Worm (Caenorhabditis elegans) whole organism, late embryonic: ENCODE results near the gene T13H5.8.
A peak's percentile ranks its signal among the peaks of the same experiment; 100 is the strongest.

Experiments used
- C08G9.2 ChIP-seq: sonication (generic microtip); optimal IDR thresholded peaks from 2 replicates; lab custom pipeline; 2016; ENCODE audit warnings: mild to moderate bottlenecking, missing genetic modification characterization, moderate library complexity, missing compliant biosample characterization
- C38D4.7 ChIP-seq: fragments of 200-800 bp; sonication (Bioruptor generic); optimal IDR thresholded peaks from 2 replicates; lab custom pipeline; 2018; ENCODE audit warnings: mild to moderate bottlenecking, missing genetic modification characterization, moderate library complexity, missing compliant biosample characterization
- K09A11.1 ChIP-seq: sonication (generic microtip); optimal IDR thresholded peaks from 2 replicates; lab custom pipeline; 2017; ENCODE audit warnings: antibody characterized with exemption, mild to moderate bottlenecking, missing genetic modification characterization, missing compliant biosample characterization; ENCODE audit not compliant: insufficient read depth
- T23F11.4 ChIP-seq: fragments of 200-800 bp; sonication (Bioruptor generic); optimal IDR thresholded peaks from 2 replicates; lab custom pipeline; 2018; ENCODE audit warnings: mild to moderate bottlenecking, missing genetic modification characterization, missing compliant biosample characterization
- ama-1 ChIP-seq: fragments of 150-350 bp; optimal IDR thresholded peaks from 2 replicates; lab custom pipeline; 2014
- ceh-14 ChIP-seq: sonication (generic microtip); optimal IDR thresholded peaks from 2 replicates; lab custom pipeline; 2016; ENCODE audit warnings: missing genotype, missing genetic modification characterization, missing compliant biosample characterization
- ceh-18 ChIP-seq: sonication (generic microtip); optimal IDR thresholded peaks from 2 replicates; lab custom pipeline; 2016; ENCODE audit warnings: missing genetic modification characterization, missing compliant biosample characterization
- ceh-19 ChIP-seq: fragments of 200-800 bp; sonication (Bioruptor generic); optimal IDR thresholded peaks from 2 replicates; lab custom pipeline; 2018; ENCODE audit warnings: mild to moderate bottlenecking, missing genetic modification characterization, missing compliant biosample characterization
- ceh-22 ChIP-seq: sonication (generic microtip); optimal IDR thresholded peaks from 2 replicates; lab custom pipeline; 2017; ENCODE audit warnings: missing biosample characterization, missing genetic modification characterization
- ceh-24 ChIP-seq: sonication (generic microtip); optimal IDR thresholded peaks from 2 replicates; lab custom pipeline; 2016; ENCODE audit warnings: mild to moderate bottlenecking, missing genetic modification characterization, missing compliant biosample characterization
- ceh-31 ChIP-seq: sonication (generic microtip); optimal IDR thresholded peaks from 2 replicates; lab custom pipeline; 2016; ENCODE audit warnings: missing genetic modification characterization, missing compliant biosample characterization
- ceh-34 ChIP-seq: sonication (generic microtip); optimal IDR thresholded peaks from 2 replicates; lab custom pipeline; 2016; ENCODE audit warnings: mild to moderate bottlenecking, missing genetic modification characterization, missing compliant biosample characterization
- ceh-48 ChIP-seq: sonication (generic microtip); optimal IDR thresholded peaks from 2 replicates; lab custom pipeline; 2016; ENCODE audit warnings: missing genetic modification characterization, inconsistent platforms, missing compliant biosample characterization
- che-1 ChIP-seq: sonication (generic microtip); optimal IDR thresholded peaks from 2 replicates; lab custom pipeline; 2016; ENCODE audit warnings: mild to moderate bottlenecking, missing genetic modification characterization, missing compliant biosample characterization
- dmd-4 ChIP-seq: sonication (generic microtip); optimal IDR thresholded peaks from 2 replicates; lab custom pipeline; 2016; ENCODE audit warnings: borderline replicate concordance, missing genetic modification characterization, missing compliant biosample characterization
- dve-1 ChIP-seq: sonication (generic microtip); optimal IDR thresholded peaks from 2 replicates; lab custom pipeline; 2017; ENCODE audit warnings: antibody characterized with exemption, mild to moderate bottlenecking, missing genetic modification characterization, missing compliant biosample characterization
- elt-2 ChIP-seq: sonication (generic microtip); optimal IDR thresholded peaks from 2 replicates; lab custom pipeline; 2016; ENCODE audit warnings: missing genetic modification reagents, missing genetic modification characterization, missing compliant biosample characterization
- elt-4 ChIP-seq: sonication (generic microtip); optimal IDR thresholded peaks from 2 replicates; lab custom pipeline; 2016; ENCODE audit warnings: missing genetic modification characterization, missing compliant biosample characterization
- fax-1 ChIP-seq: sonication (generic microtip); optimal IDR thresholded peaks from 2 replicates; lab custom pipeline; 2016; ENCODE audit warnings: missing genotype, missing genetic modification characterization, missing compliant biosample characterization
- fkh-10 ChIP-seq: fragments of 150-350 bp; optimal IDR thresholded peaks from 2 replicates; lab custom pipeline; 2014; ENCODE audit warnings: missing biosample characterization, missing genetic modification reagents, missing genetic modification characterization
- gmeb-2 ChIP-seq: sonication (generic microtip); optimal IDR thresholded peaks from 2 replicates; lab custom pipeline; 2016; ENCODE audit warnings: missing genetic modification characterization, inconsistent platforms, missing compliant biosample characterization
- hlh-13 ChIP-seq: fragments of 200-800 bp; sonication (Bioruptor generic); optimal IDR thresholded peaks from 2 replicates; lab custom pipeline; 2018; ENCODE audit warnings: mild to moderate bottlenecking, missing genetic modification characterization, missing compliant biosample characterization
- hlh-30 ChIP-seq: sonication (generic microtip); optimal IDR thresholded peaks from 2 replicates; lab custom pipeline; 2017; ENCODE audit warnings: antibody characterized with exemption, missing genetic modification characterization, missing compliant biosample characterization; ENCODE audit not compliant: insufficient read depth
- hlh-6 ChIP-seq: sonication (generic microtip); optimal IDR thresholded peaks from 2 replicates; lab custom pipeline; 2016; ENCODE audit warnings: missing genotype, missing genetic modification characterization, missing compliant biosample characterization
- hlh-8 ChIP-seq: sonication (generic microtip); optimal IDR thresholded peaks from 2 replicates; lab custom pipeline; 2016; ENCODE audit warnings: missing genotype, missing genetic modification characterization, missing compliant biosample characterization
- lim-6 ChIP-seq: sonication (generic microtip); optimal IDR thresholded peaks from 2 replicates; lab custom pipeline; 2016; ENCODE audit warnings: missing genetic modification characterization, missing compliant biosample characterization
- madf-2 ChIP-seq: sonication (generic microtip); optimal IDR thresholded peaks from 2 replicates; lab custom pipeline; 2017; ENCODE audit warnings: missing genetic modification characterization, missing compliant biosample characterization
- nfya-1 ChIP-seq: sonication (generic microtip); optimal IDR thresholded peaks from 2 replicates; lab custom pipeline; 2017; ENCODE audit warnings: missing genetic modification characterization, mild to moderate bottlenecking, missing compliant biosample characterization, antibody characterized with exemption, moderate library complexity
- odd-2 ChIP-seq: sonication (generic microtip); optimal IDR thresholded peaks from 2 replicates; lab custom pipeline; 2017; ENCODE audit warnings: antibody characterized with exemption, mild to moderate bottlenecking, missing genetic modification characterization, missing compliant biosample characterization
- pag-3 ChIP-seq: sonication (generic microtip); optimal IDR thresholded peaks from 2 replicates; lab custom pipeline; 2016; ENCODE audit warnings: missing compliant biosample characterization, missing genetic modification characterization, borderline replicate concordance
- pax-1 ChIP-seq: fragments of 150-350 bp; optimal IDR thresholded peaks from 2 replicates; lab custom pipeline; 2014; ENCODE audit warnings: missing biosample characterization, missing genetic modification characterization
- pha-2 ChIP-seq: sonication (generic microtip); optimal IDR thresholded peaks from 2 replicates; lab custom pipeline; 2017; ENCODE audit warnings: mild to moderate bottlenecking, missing genetic modification characterization, missing compliant biosample characterization
- pha-4 ChIP-seq: fragments of 150-350 bp; optimal IDR thresholded peaks from 2 replicates; lab custom pipeline; 2018; ENCODE audit warnings: missing biosample characterization, missing genetic modification reagents, missing genetic modification characterization
- pqm-1 ChIP-seq: sonication (generic microtip); optimal IDR thresholded peaks from 2 replicates; lab custom pipeline; 2016; ENCODE audit warnings: missing genetic modification characterization, missing compliant biosample characterization
- ref-2 ChIP-seq: sonication (generic microtip); optimal IDR thresholded peaks from 2 replicates; lab custom pipeline; 2016; ENCODE audit warnings: missing genetic modification characterization, missing compliant biosample characterization
- sdc-2 ChIP-seq: sonication (generic microtip); optimal IDR thresholded peaks from 2 replicates; lab custom pipeline; 2016; ENCODE audit warnings: missing genotype, missing genetic modification characterization, missing compliant biosample characterization
- sox-2 ChIP-seq: fragments of 200-800 bp; sonication (Bioruptor generic); IDR thresholded peaks from 2 replicates; pipeline ENCODE4 v1.3.6; 2022; ENCODE audit warnings: missing genetic modification reagents, missing genetic modification characterization, missing compliant biosample characterization
- sox-4 ChIP-seq: sonication (generic microtip); optimal IDR thresholded peaks from 2 replicates; lab custom pipeline; 2017; ENCODE audit warnings: mild to moderate bottlenecking, missing genetic modification characterization, inconsistent platforms, missing compliant biosample characterization
- tbx-2 ChIP-seq: sonication (generic microtip); optimal IDR thresholded peaks from 2 replicates; lab custom pipeline; 2016; ENCODE audit warnings: missing genetic modification characterization, missing compliant biosample characterization
- tbx-7 ChIP-seq: sonication (generic microtip); optimal IDR thresholded peaks from 2 replicates; lab custom pipeline; 2016; ENCODE audit warnings: missing genotype, missing genetic modification characterization, missing compliant biosample characterization
- ttx-3 ChIP-seq: sonication (generic microtip); optimal IDR thresholded peaks from 2 replicates; lab custom pipeline; 2016; ENCODE audit warnings: missing genetic modification reagents, missing genetic modification characterization, missing compliant biosample characterization
- unc-86 ChIP-seq: sonication (generic microtip); optimal IDR thresholded peaks from 2 replicates; lab custom pipeline; 2016; ENCODE audit warnings: missing genetic modification characterization, missing compliant biosample characterization
- zip-5 ChIP-seq: sonication (generic microtip); optimal IDR thresholded peaks from 2 replicates; lab custom pipeline; 2016; ENCODE audit warnings: missing genetic modification characterization, missing compliant biosample characterization
- ztf-16 ChIP-seq: sonication (generic microtip); optimal IDR thresholded peaks from 2 replicates; lab custom pipeline; 2017; ENCODE audit warnings: missing genetic modification characterization, missing compliant biosample characterization

Gene T13H5.8

DNA sequence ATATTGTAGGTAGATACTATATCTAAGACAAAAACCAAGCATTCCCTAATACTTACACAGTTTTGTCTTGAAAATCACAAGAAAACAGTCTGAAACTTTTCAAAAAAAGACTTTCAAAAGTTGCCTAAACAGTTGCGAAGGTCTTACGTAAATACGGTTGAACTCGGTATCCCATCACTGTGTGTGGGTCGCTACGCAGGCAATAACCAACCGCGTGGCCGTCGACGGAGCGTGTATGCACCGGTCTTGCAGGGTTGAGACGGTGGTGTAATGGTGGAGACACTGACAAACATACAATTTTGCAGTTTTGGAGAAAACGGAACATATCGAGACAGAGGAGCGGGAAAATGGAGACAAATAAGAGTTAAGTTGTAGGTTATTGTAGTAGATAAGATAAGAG lies 42.9 kb downstream of the T13H5.8 start, which contains the start of gene iff-2 (continued):
- no peak for TF ChIP-seq che-1 (tag; lab: Kevin White, UChicago)
- TF ChIP-seq ttx-3 (tag; lab: Kevin White, UChicago): peak; percentile 37
- peak; percentile 28 for TF ChIP-seq hlh-6
- TF ChIP-seq pqm-1: peak; percentile 73
- TF ChIP-seq ceh-24 (tag; lab: Kevin White, UChicago): no peak
- peak; percentile 96 for TF ChIP-seq ceh-34 (tag; lab: Kevin White, UChicago)
- TF ChIP-seq pag-3 (tag; lab: Kevin White, UChicago): no peak
- TF ChIP-seq pha-2 (tag; lab: Kevin White, UChicago): peak; percentile 46
- TF ChIP-seq ceh-48 (tag; lab: Kevin White, UChicago): peak; percentile 49
- TF ChIP-seq gmeb-2 (tag; lab: Kevin White, UChicago): no peak
- TF ChIP-seq sox-2: peak; percentile 39; the same call in 1 of the 2 replicates
- TF ChIP-seq C38D4.7: peak; percentile 18
- peak; percentile 97 for TF ChIP-seq ref-2 (tag; lab: Kevin White, UChicago)
- no peak for TF ChIP-seq zip-5
- peak; percentile 91 for TF ChIP-seq elt-2 (tag; lab: Kevin White, UChicago)
- TF ChIP-seq ceh-14: peak; percentile 83
- peak; percentile 80 for TF ChIP-seq K09A11.1 (tag; lab: Kevin White, UChicago)
- TF ChIP-seq unc-86 (tag; lab: Kevin White, UChicago): peak; percentile 76
- no peak for TF ChIP-seq hlh-13 (GFP tag; lab: Kevin White, UChicago)
- TF ChIP-seq T23F11.4: peak; percentile 69
- TF ChIP-seq tbx-7 (tag; lab: Kevin White, UChicago): peak; percentile 48
- peak; percentile 65 for TF ChIP-seq C08G9.2 (tag; lab: Kevin White, UChicago)
- TF ChIP-seq ceh-19 (GFP tag; lab: Kevin White, UChicago): peak; percentile 62
- peak; percentile 50 for TF ChIP-seq hlh-8
- peak; percentile 98 for TF ChIP-seq dve-1 (tag; lab: Kevin White, UChicago)
- TF ChIP-seq ceh-31 (tag; lab: Kevin White, UChicago): peak; percentile 95
- peak; percentile 99 for TF ChIP-seq ceh-18 (tag; lab: Kevin White, UChicago)
- peak; percentile 1 for TF ChIP-seq dmd-4
- no peak for TF ChIP-seq pha-4 (tag; lab: Kevin White, UChicago)
- TF ChIP-seq ztf-16 (tag; lab: Kevin White, UChicago): peak; percentile 83
- TF ChIP-seq fax-1 (tag; lab: Kevin White, UChicago): no peak
- TF ChIP-seq elt-4 (tag; lab: Kevin White, UChicago): no peak
- peak; percentile 97 for TF ChIP-seq tbx-2 (tag; lab: Kevin White, UChicago)
- TF ChIP-seq nfya-1 (tag; lab: Kevin White, UChicago): peak; percentile 97
- TF ChIP-seq fkh-10: peak; percentile 59
- TF ChIP-seq sdc-2 (tag; lab: Kevin White, UChicago): peak; percentile 78
- TF ChIP-seq ceh-22: peak; percentile 67
- no peak for TF ChIP-seq lim-6 (tag; lab: Kevin White, UChicago)
- peak; percentile 100 for TF ChIP-seq hlh-30 (tag; lab: Kevin White, UChicago)
- peak; percentile 51 for TF ChIP-seq ama-1 (lab: Kevin White, UChicago)
- TF ChIP-seq madf-2 (tag; lab: Kevin White, UChicago): peak; percentile 70
- TF ChIP-seq pax-1: peak; percentile 83
- TF ChIP-seq sox-4: peak; percentile 50
- peak; percentile 41 for TF ChIP-seq odd-2
- TF ChIP-seq, all 69 proteins: peak for 51

DNA sequence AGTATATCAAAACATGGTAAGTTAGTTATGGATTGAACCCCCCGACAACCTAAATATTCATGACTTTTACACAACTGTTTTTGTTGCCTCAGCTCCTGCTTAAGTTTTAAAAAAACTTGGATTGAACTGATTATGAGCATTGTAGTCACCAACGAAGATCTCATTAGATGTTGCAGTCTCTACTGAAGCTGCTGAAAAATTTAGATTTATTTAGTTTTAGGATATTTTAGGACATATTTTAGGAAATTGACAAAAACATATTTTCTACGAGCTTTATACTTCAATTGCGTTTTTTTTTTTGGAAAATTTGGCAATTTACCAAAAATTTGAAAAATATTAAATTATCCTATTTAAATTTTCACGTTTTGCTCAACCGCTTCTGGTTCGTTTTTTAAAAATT lies 43.7 kb downstream of the T13H5.8 start, which contains the start of gene F54C9.14:
TSS of gene F54C9.14 (plus strand) at position 301 of the 400 bp plus-strand sequence.
- no peak for TF ChIP-seq pax-1
